Worm (Caenorhabditis elegans): ENCODE results near the gene pqn-15.

ce11 chrX:4255366-4255765, 51.4 kb downstream of the pqn-15 start:
- TF ChIP-seq lin-39 (tag; optimal IDR thresholded peaks at IDR 0.05) (no peak), ztf-4 (tag; optimal IDR thresholded peaks at IDR 0.05) (no peak), unc-39 (tag; optimal IDR thresholded peaks at IDR 0.05) (no peak), egl-27 (tag; optimal IDR thresholded peaks at IDR 0.05) (no peak), nhr-6 (tag; optimal IDR thresholded peaks at IDR 0.05) (no peak), C34F6.9 (tag; optimal IDR thresholded peaks at IDR 0.05) (no peak), zag-1 (tag; optimal IDR thresholded peaks at IDR 0.05) (no peak), aly-2 (tag; optimal IDR thresholded peaks at IDR 0.05) (no peak), nhr-11 (tag; optimal IDR thresholded peaks at IDR 0.05) (no peak), nhr-77 (tag; optimal IDR thresholded peaks at IDR 0.05) (no peak), snpc-4 (tag; optimal IDR thresholded peaks at IDR 0.05) (no peak), sma-9 (GFP tag; optimal IDR thresholded peaks at IDR 0.05) (no peak), sma-9 (tag; optimal IDR thresholded peaks at IDR 0.05) (no peak)
